Worm (Caenorhabditis elegans) whole organism, mixed stage, embryonic: ENCODE data around the gene pho-8.

Experiments
- M03D4.4 ChIP-seq: sonication (generic microtip); optimal IDR thresholded peaks from 2 replicates; lab custom pipeline; 2017; ENCODE audit warnings: mild to moderate bottlenecking, missing genetic modification characterization, missing compliant biosample characterization
- bed-3 ChIP-seq: fragments of 200-800 bp; sonication (Bioruptor generic); optimal IDR thresholded peaks from 3 replicates; lab custom pipeline; 2018; ENCODE audit warnings: mild to moderate bottlenecking, missing genetic modification characterization, moderate library complexity, missing compliant biosample characterization
- blmp-1 ChIP-seq: fragments of 150-350 bp; optimal IDR thresholded peaks from 2 replicates; lab custom pipeline; 2014; ENCODE audit warnings: missing biosample characterization, missing genetic modification characterization
- ceh-39 ChIP-seq: fragments of 150-350 bp; optimal IDR thresholded peaks from 2 replicates; lab custom pipeline; 2014; ENCODE audit warnings: missing biosample characterization, missing genetic modification characterization
- ceh-43 ChIP-seq: fragments of 200-800 bp; sonication (Bioruptor generic); optimal IDR thresholded peaks from 2 replicates; lab custom pipeline; 2018; ENCODE audit warnings: mild to moderate bottlenecking, missing genetic modification characterization, moderate library complexity, missing compliant biosample characterization
- ceh-83 ChIP-seq: fragments of 200-800 bp; sonication (Bioruptor generic); optimal IDR thresholded peaks from 2 replicates; lab custom pipeline; 2018; ENCODE audit warnings: mild to moderate bottlenecking, missing genetic modification characterization, missing compliant biosample characterization
- ces-1 ChIP-seq: fragments of 150-350 bp; optimal IDR thresholded peaks from 2 replicates; lab custom pipeline; 2014; ENCODE audit warnings: missing biosample characterization, missing genetic modification reagents, missing genetic modification characterization
- cnd-1 ChIP-seq: fragments of 200-800 bp; sonication (Bioruptor generic); optimal IDR thresholded peaks from 2 replicates; lab custom pipeline; 2018; ENCODE audit warnings: mild to moderate bottlenecking, missing genetic modification characterization, missing compliant biosample characterization
- elt-1 ChIP-seq: sonication (generic microtip); optimal IDR thresholded peaks from 2 replicates; lab custom pipeline; 2017; ENCODE audit warnings: missing genetic modification characterization, mild to moderate bottlenecking, missing compliant biosample characterization, antibody characterized with exemption, moderate library complexity, borderline replicate concordance; ENCODE audit not compliant: insufficient read depth
- flh-1 ChIP-seq: fragments of 200-800 bp; sonication (Bioruptor generic); optimal IDR thresholded peaks from 2 replicates; lab custom pipeline; 2018; ENCODE audit warnings: mild to moderate bottlenecking, missing genetic modification characterization, moderate library complexity, missing compliant biosample characterization
- ham-2 ChIP-seq: fragments of 200-800 bp; sonication (Bioruptor generic); optimal IDR thresholded peaks from 2 replicates; lab custom pipeline; 2018; ENCODE audit warnings: mild to moderate bottlenecking, missing genetic modification characterization, missing compliant biosample characterization
- hlh-1 ChIP-seq: fragments of 150-350 bp; optimal IDR thresholded peaks from 2 replicates; lab custom pipeline; 2014; ENCODE audit warnings: missing biosample characterization, missing genetic modification reagents, missing genetic modification characterization
- lin-13 ChIP-seq: fragments of 150-350 bp; optimal IDR thresholded peaks from 2 replicates; lab custom pipeline; 2014; ENCODE audit warnings: missing biosample characterization, missing genetic modification characterization
- lin-32 ChIP-seq: fragments of 200-800 bp; sonication (Bioruptor generic); optimal IDR thresholded peaks from 2 replicates; lab custom pipeline; 2018; ENCODE audit warnings: mild to moderate bottlenecking, missing genetic modification characterization, missing compliant biosample characterization
- lsy-2 ChIP-seq: fragments of 150-350 bp; optimal IDR thresholded peaks from 2 replicates; lab custom pipeline; 2014; ENCODE audit warnings: missing biosample characterization, missing genetic modification characterization
- mab-5 ChIP-seq: fragments of 150-350 bp; optimal IDR thresholded peaks from 2 replicates; lab custom pipeline; 2014; ENCODE audit warnings: missing biosample characterization, missing genetic modification characterization
- mep-1 ChIP-seq: fragments of 150-350 bp; optimal IDR thresholded peaks from 2 replicates; lab custom pipeline; 2017; ENCODE audit warnings: missing biosample characterization, missing genetic modification reagents, missing genetic modification characterization, inconsistent platforms
- mls-2 ChIP-seq: sonication (generic microtip); optimal IDR thresholded peaks from 2 replicates; lab custom pipeline; 2016; ENCODE audit warnings: mild to moderate bottlenecking, missing genetic modification characterization, moderate library complexity, missing compliant biosample characterization
- nhr-12 ChIP-seq: fragments of 150-350 bp; optimal IDR thresholded peaks from 2 replicates; lab custom pipeline; 2014; ENCODE audit warnings: missing biosample characterization, missing genetic modification characterization
- nhr-2 ChIP-seq: fragments of 150-350 bp; optimal IDR thresholded peaks from 2 replicates; lab custom pipeline; 2014; ENCODE audit warnings: missing biosample characterization, missing genetic modification characterization
- nhr-237 ChIP-seq: fragments of 150-350 bp; optimal IDR thresholded peaks from 2 replicates; lab custom pipeline; 2014; ENCODE audit warnings: missing biosample characterization, missing genetic modification characterization
- nhr-28 ChIP-seq: fragments of 150-350 bp; optimal IDR thresholded peaks from 2 replicates; lab custom pipeline; 2014; ENCODE audit warnings: missing biosample characterization, missing genetic modification characterization
- nhr-76 ChIP-seq: sonication (generic microtip); optimal IDR thresholded peaks from 2 replicates; lab custom pipeline; 2017; ENCODE audit warnings: missing biosample characterization, missing genetic modification characterization
- pha-4 ChIP-seq: fragments of 150-350 bp; optimal IDR thresholded peaks from 2 replicates; lab custom pipeline; 2018; ENCODE audit warnings: missing biosample characterization, missing genetic modification reagents, missing genetic modification characterization
- sem-2 ChIP-seq: fragments of 200-800 bp; sonication (Bioruptor generic); optimal IDR thresholded peaks from 2 replicates; lab custom pipeline; 2018; ENCODE audit warnings: mild to moderate bottlenecking, missing genetic modification characterization, missing compliant biosample characterization
- snpc-4 ChIP-seq: fragments of 150-350 bp; optimal IDR thresholded peaks from 2 replicates; lab custom pipeline; 2014; ENCODE audit warnings: missing biosample characterization, missing genetic modification characterization
- sptf-1 ChIP-seq: sonication (generic microtip); optimal IDR thresholded peaks from 2 replicates; lab custom pipeline; 2017; ENCODE audit warnings: mild to moderate bottlenecking, missing genetic modification characterization, moderate library complexity, missing compliant biosample characterization
- tbx-8 ChIP-seq: fragments of 200-800 bp; sonication (Bioruptor generic); optimal IDR thresholded peaks from 2 replicates; lab custom pipeline; 2018; ENCODE audit warnings: mild to moderate bottlenecking, missing genetic modification characterization, moderate library complexity, missing compliant biosample characterization
- unc-120 ChIP-seq: sonication (generic microtip); optimal IDR thresholded peaks from 2 replicates; lab custom pipeline; 2017; ENCODE audit warnings: missing genetic modification characterization, missing compliant biosample characterization; ENCODE audit not compliant: poor library complexity, severe bottlenecking
- unc-39 ChIP-seq: fragments of 150-350 bp; optimal IDR thresholded peaks from 2 replicates; lab custom pipeline; 2014; ENCODE audit warnings: missing biosample characterization, missing genetic modification characterization
- unc-62 ChIP-seq: fragments of 150-350 bp; optimal IDR thresholded peaks from 2 replicates; lab custom pipeline; 2014; ENCODE audit warnings: missing biosample characterization, missing genetic modification reagents, missing genetic modification characterization
- zip-8 ChIP-seq: fragments of 150-350 bp; optimal IDR thresholded peaks from 2 replicates; lab custom pipeline; 2014; ENCODE audit warnings: missing biosample characterization, missing genetic modification characterization
- ztf-11 ChIP-seq: fragments of 150-350 bp; optimal IDR thresholded peaks from 2 replicates; lab custom pipeline; 2014; ENCODE audit warnings: missing biosample characterization, missing genetic modification characterization

The pho-8 gene

DNA sequence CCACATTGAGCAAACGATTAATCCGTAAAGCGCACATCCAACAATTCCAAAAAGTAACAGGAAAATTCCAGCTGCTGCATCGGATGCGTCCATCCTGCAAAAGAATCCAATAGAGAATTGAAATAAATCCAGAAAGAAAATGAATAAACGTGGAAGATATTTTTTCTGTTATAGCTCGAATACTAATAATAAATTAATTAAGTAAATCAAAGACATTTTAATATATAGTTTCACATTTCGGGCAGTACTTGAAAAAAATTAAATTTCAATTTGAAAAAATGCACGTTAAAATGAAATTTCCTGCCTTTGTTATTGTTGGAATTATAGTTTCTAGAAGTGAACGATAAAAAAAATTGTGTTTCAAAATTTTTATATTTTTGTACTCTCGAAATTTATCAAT, 34.7 kb downstream of the pho-8 start, which contains the start of gene R13H4.7:
Gene R13H4.7 (minus strand): TSS at position 101 of the 400 bp plus-strand sequence.
- TF ChIP-seq nhr-76 (tag; lab: Kevin White, UChicago) (no peak), nhr-237 (tag; lab: Kevin White, UChicago) (no peak), bed-3 (GFP tag; lab: Kevin White, UChicago) (no peak), unc-120 (tag; lab: Kevin White, UChicago) (no peak), lin-13 (tag; lab: Kevin White, UChicago) (no peak), snpc-4 (tag; lab: Kevin White, UChicago) (no peak), mls-2 (tag; lab: Kevin White, UChicago) (no peak), tbx-8 (no peak), sem-2 (no peak), elt-1 (no peak), ztf-11 (no peak), sptf-1 (tag; lab: Kevin White, UChicago) (no peak), unc-39 (no peak), cnd-1 (tag; lab: Kevin White, UChicago) (no peak), unc-62 (GFP tag; lab: Kevin White, UChicago) (no peak)

DNA sequence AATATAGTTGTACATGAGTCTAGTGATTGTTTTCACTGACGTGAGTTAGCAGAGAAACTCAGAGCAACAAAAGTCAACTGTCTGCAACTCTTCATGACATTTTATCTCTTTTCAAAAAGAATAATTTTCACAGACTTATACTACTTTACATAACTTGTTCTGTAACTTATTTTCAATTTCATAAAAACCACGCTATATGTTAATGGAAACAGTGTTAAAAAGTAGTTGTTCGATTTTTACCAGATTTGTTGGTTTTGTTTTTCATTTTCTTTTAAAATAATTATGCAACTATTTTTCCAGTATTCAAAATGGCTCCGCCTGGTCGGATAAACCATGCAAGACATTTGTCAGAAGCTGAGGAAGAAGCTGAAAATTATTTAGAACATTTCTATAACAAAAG, 41.6 kb downstream of the pho-8 start, which contains the start of gene sulp-4:
Gene sulp-4 (plus strand): TSS at position 301 of the 400 bp plus-strand sequence.
- TF ChIP-seq mab-5 (no peak), bed-3 (GFP tag; lab: Kevin White, UChicago) (no peak), ham-2 (GFP tag; lab: Kevin White, UChicago) (no peak), lin-32 (GFP tag; lab: Kevin White, UChicago) (no peak), cnd-1 (tag; lab: Kevin White, UChicago) (no peak), nhr-76 (tag; lab: Kevin White, UChicago) (no peak), zip-8 (tag; lab: Kevin White, UChicago) (no peak), hlh-1 (tag; lab: Kevin White, UChicago) (no peak), ceh-43 (GFP tag; lab: Kevin White, UChicago) (no peak), blmp-1 (no peak), nhr-28 (tag; lab: Kevin White, UChicago) (no peak), sptf-1 (tag; lab: Kevin White, UChicago) (no peak), unc-62 (GFP tag; lab: Kevin White, UChicago) (no peak), mep-1 (tag; lab: Kevin White, UChicago) (no peak), unc-120 (tag; lab: Kevin White, UChicago) (no peak), nhr-237 (tag; lab: Kevin White, UChicago) (no peak), nhr-12 (tag; lab: Kevin White, UChicago) (no peak), M03D4.4 (no peak), nhr-2 (no peak), ces-1 (GFP tag; lab: Kevin White, UChicago) (no peak)

DNA sequence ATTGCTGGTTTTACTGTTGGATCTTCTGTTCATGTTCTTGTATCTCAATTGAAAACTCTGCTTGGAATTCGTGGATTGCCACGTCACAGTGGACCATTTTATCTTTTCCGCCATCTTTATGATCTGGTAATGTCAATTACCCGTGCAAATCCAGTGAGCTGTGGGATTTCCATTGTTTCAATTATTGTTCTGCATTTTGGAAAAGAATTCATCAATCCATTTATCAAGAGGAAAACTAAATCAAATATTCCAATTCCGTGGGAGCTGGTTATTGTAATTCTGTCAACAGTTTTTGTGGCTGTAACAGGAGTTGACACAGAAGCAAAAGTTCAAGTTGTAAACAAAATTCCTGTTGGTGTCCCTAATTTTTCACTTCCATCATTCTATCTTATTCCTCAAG, 43.2 kb downstream of the pho-8 start:
- TF ChIP-seq lsy-2 (tag; lab: Kevin White, UChicago) (no peak), flh-1 (GFP tag; lab: Kevin White, UChicago) (no peak), unc-39 (no peak), pha-4 (no peak), mab-5 (no peak), elt-1 (no peak), hlh-1 (tag; lab: Kevin White, UChicago) (no peak), lin-32 (GFP tag; lab: Kevin White, UChicago) (no peak), unc-120 (tag; lab: Kevin White, UChicago) (no peak), sem-2 (no peak), cnd-1 (tag; lab: Kevin White, UChicago) (no peak), mep-1 (tag; lab: Kevin White, UChicago) (no peak)

DNA sequence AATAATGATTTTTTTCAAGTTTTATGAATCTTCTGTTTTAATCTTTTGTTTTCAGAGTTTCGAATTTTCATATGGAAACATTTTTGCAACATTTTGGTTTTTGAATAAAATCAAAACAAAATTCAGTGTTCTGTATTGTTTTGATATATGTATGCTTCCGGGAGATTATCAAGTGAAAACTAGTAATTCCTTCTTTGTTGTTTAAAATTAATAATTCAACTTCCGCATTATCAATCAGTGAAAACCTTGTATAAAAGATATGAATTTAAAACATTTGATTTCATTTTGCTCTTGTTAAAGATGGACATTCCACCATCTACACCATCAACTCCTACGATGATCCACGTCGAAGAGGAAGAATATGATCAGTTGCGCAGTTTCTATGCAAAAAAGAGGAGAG, 46.3 kb downstream of the pho-8 start, which contains the start of gene sulp-5:
Gene sulp-5 (plus strand): TSS at position 301 of the 400 bp plus-strand sequence.
- TF ChIP-seq sptf-1 (tag; lab: Kevin White, UChicago) = no peak
- TF ChIP-seq ceh-43 (GFP tag; lab: Kevin White, UChicago) = no peak
- no peak for TF ChIP-seq unc-39
- no peak for TF ChIP-seq mep-1 (tag; lab: Kevin White, UChicago)
- TF ChIP-seq pha-4 = no peak
- TF ChIP-seq lin-32 (GFP tag; lab: Kevin White, UChicago) = no peak
- TF ChIP-seq nhr-12 (tag; lab: Kevin White, UChicago) = no peak
- TF ChIP-seq, all 35 proteins: peak for 0

- TF ChIP-seq ceh-39 (tag; lab: Kevin White, UChicago) = no peak
- TF ChIP-seq cnd-1 (tag; lab: Kevin White, UChicago) = no peak
- no peak for TF ChIP-seq ceh-83
- no peak for TF ChIP-seq ceh-43 (GFP tag; lab: Kevin White, UChicago)
- no peak for TF ChIP-seq nhr-28 (tag; lab: Kevin White, UChicago)
- no peak for TF ChIP-seq elt-1
- no peak for TF ChIP-seq mls-2 (tag; lab: Kevin White, UChicago)
- no peak for TF ChIP-seq pha-4
- no peak for TF ChIP-seq sptf-1 (tag; lab: Kevin White, UChicago)
- TF ChIP-seq ztf-11 = no peak
- no peak for TF ChIP-seq M03D4.4
- no peak for TF ChIP-seq mep-1 (tag; lab: Kevin White, UChicago)
Observed at ce11 chrV:11883215-11883614, 49.8 kb downstream of the pho-8 start.
